Fruit fly (Drosophila melanogaster) whole organism, embryonic: ENCODE data around the gene CG15865.
A peak's percentile ranks its signal among the peaks of the same experiment; 100 is the strongest.

Experiments used
- Bdp1 ChIP-seq: fragments of 200-800 bp; sonication (Bioruptor generic); optimal IDR thresholded peaks from 3 replicates; lab custom pipeline; 2016; ENCODE audit warnings: missing biosample characterization, missing genetic modification characterization
- CG10366 ChIP-seq: fragments of 200-800 bp; sonication (Bioruptor generic); IDR thresholded peaks from 2 replicates; pipeline ENCODE4 v1.3.6; 2022; ENCODE audit warnings: missing biosample characterization, missing genetic modification characterization
- CG10543 ChIP-seq: fragments of 200-800 bp; sonication (Bioruptor generic); optimal IDR thresholded peaks from 3 replicates; lab custom pipeline; 2017; ENCODE audit warnings: missing biosample characterization, mild to moderate bottlenecking, missing genetic modification characterization, moderate library complexity
- CG13296 ChIP-seq: fragments of 200-800 bp; sonication (Bioruptor generic); optimal IDR thresholded peaks from 3 replicates; lab custom pipeline; 2018; ENCODE audit warnings: missing biosample characterization, mild to moderate bottlenecking, missing genetic modification characterization
- CG13894 ChIP-seq: fragments of 200-800 bp; sonication (Bioruptor generic); optimal IDR thresholded peaks from 3 replicates; lab custom pipeline; 2018; ENCODE audit warnings: missing biosample characterization, mild to moderate bottlenecking, missing genetic modification characterization, moderate library complexity
- CG14860 ChIP-seq: fragments of 200-800 bp; sonication (Bioruptor generic); IDR thresholded peaks from 3 replicates; pipeline ENCODE4 v1.3.6; 2022; ENCODE audit warnings: missing biosample characterization, missing genetic modification characterization; ENCODE audit not compliant: partially characterized antibody
- CG15269 ChIP-seq: fragments of 200-800 bp; sonication (Bioruptor generic); optimal IDR thresholded peaks from 2 replicates; lab custom pipeline; 2018; ENCODE audit warnings: missing biosample characterization, mild to moderate bottlenecking, missing genetic modification characterization, moderate library complexity
- CG1603 ChIP-seq: fragments of 200-800 bp; sonication (Bioruptor generic); optimal IDR thresholded peaks from 2 replicates; lab custom pipeline; 2019; ENCODE audit warnings: missing biosample characterization, mild to moderate bottlenecking, missing genetic modification characterization, moderate library complexity
- CG17829 ChIP-seq: fragments of 200-800 bp; optimal IDR thresholded peaks from 2 replicates; lab custom pipeline; 2019; ENCODE audit warnings: missing biosample characterization, mild to moderate bottlenecking, missing genetic modification characterization, moderate library complexity
- CG2116 ChIP-seq: fragments of 200-800 bp; sonication (Bioruptor generic); optimal IDR thresholded peaks from 3 replicates; lab custom pipeline; 2018; ENCODE audit warnings: missing biosample characterization, mild to moderate bottlenecking, missing genetic modification characterization
- CG2889 ChIP-seq: fragments of 200-800 bp; sonication (Bioruptor generic); IDR thresholded peaks from 3 replicates; pipeline ENCODE4 v1.3.6; 2022; ENCODE audit warnings: missing biosample characterization, missing genetic modification characterization
- CG31365 ChIP-seq: fragments of 200-800 bp; sonication (Bioruptor generic); optimal IDR thresholded peaks from 2 replicates; lab custom pipeline; 2018; ENCODE audit warnings: missing biosample characterization, mild to moderate bottlenecking, missing genetic modification characterization
- CG3838 ChIP-seq: fragments of 200-800 bp; sonication (Bioruptor generic); optimal IDR thresholded peaks from 3 replicates; lab custom pipeline; 2016; ENCODE audit warnings: missing biosample characterization, missing genetic modification characterization
- CG43689 ChIP-seq: fragments of 200-800 bp; sonication (Bioruptor generic); IDR thresholded peaks from 2 replicates; pipeline ENCODE4 v1.3.6; 2022; ENCODE audit warnings: missing biosample characterization, missing genetic modification characterization
- CG7357 ChIP-seq: fragments of 200-800 bp; sonication (Bioruptor generic); IDR thresholded peaks from 3 replicates; pipeline ENCODE4 v1.3.6; 2022; ENCODE audit warnings: missing biosample characterization, missing genetic modification characterization
- CG7987 ChIP-seq: fragments of 200-800 bp; sonication (Bioruptor generic); optimal IDR thresholded peaks from 2 replicates; lab custom pipeline; 2018; ENCODE audit warnings: missing biosample characterization, mild to moderate bottlenecking, missing genetic modification characterization, moderate library complexity
- CG9817 ChIP-seq: fragments of 200-800 bp; sonication (Bioruptor generic); optimal IDR thresholded peaks from 2 replicates; lab custom pipeline; 2018; ENCODE audit warnings: missing biosample characterization, mild to moderate bottlenecking, missing genetic modification characterization, moderate library complexity
- CTCF ChIP-seq: fragments of 200-800 bp; sonication (Bioruptor generic); optimal IDR thresholded peaks from 2 replicates; lab custom pipeline; 2017; ENCODE audit warnings: missing biosample characterization, mild to moderate bottlenecking, missing genetic modification characterization, moderate library complexity
- Dref ChIP-seq: fragments of 200-800 bp; sonication (Bioruptor generic); IDR thresholded peaks from 2 replicates; pipeline ENCODE4 v1.3.6; 2022; ENCODE audit warnings: missing biosample characterization, missing genetic modification characterization
- E2f2 ChIP-seq: fragments of 200-800 bp; sonication (Bioruptor generic); IDR thresholded peaks from 2 replicates; pipeline ENCODE4 v1.3.6; 2022; ENCODE audit warnings: missing biosample characterization, missing genetic modification characterization
- Fer1 ChIP-seq: fragments of 200-800 bp; sonication (Bioruptor generic); optimal IDR thresholded peaks from 2 replicates; lab custom pipeline; 2017; ENCODE audit warnings: missing biosample characterization, mild to moderate bottlenecking, missing genetic modification characterization
- HLH54F ChIP-seq: fragments of 200-800 bp; sonication (Bioruptor generic); optimal IDR thresholded peaks from 3 replicates; lab custom pipeline; 2016; ENCODE audit warnings: missing biosample characterization, missing genetic modification characterization
- Hand ChIP-seq: fragments of 200-800 bp; sonication (Bioruptor generic); optimal IDR thresholded peaks from 2 replicates; lab custom pipeline; 2017; ENCODE audit warnings: mild to moderate bottlenecking, missing biosample characterization, missing genetic modification reagents, missing genetic modification characterization
- HmgZ ChIP-seq: fragments of 200-800 bp; sonication (Bioruptor generic); optimal IDR thresholded peaks from 2 replicates; lab custom pipeline; 2018; ENCODE audit warnings: missing biosample characterization, mild to moderate bottlenecking, missing genetic modification characterization
- Max ChIP-seq: fragments of 200-800 bp; sonication (Bioruptor generic); optimal IDR thresholded peaks from 2 replicates; lab custom pipeline; 2016; ENCODE audit warnings: missing biosample characterization, mild to moderate bottlenecking, missing genetic modification characterization
- NfI ChIP-seq: fragments of 200-800 bp; sonication (Bioruptor generic); optimal IDR thresholded peaks from 3 replicates; lab custom pipeline; 2018; ENCODE audit warnings: missing biosample characterization, mild to moderate bottlenecking, missing genetic modification characterization, moderate library complexity
- Rfx ChIP-seq: fragments of 200-800 bp; sonication (Bioruptor generic); IDR thresholded peaks from 2 replicates; pipeline ENCODE4 v1.3.6; 2022; ENCODE audit warnings: missing biosample characterization, missing genetic modification characterization
- ato ChIP-seq: fragments of 200-800 bp; sonication (Bioruptor generic); IDR thresholded peaks from 2 replicates; pipeline ENCODE4 v1.3.6; 2022; ENCODE audit warnings: missing biosample characterization, missing genetic modification characterization; ENCODE audit not compliant: partially characterized antibody
- cwo ChIP-seq: fragments of 200-800 bp; sonication (Bioruptor generic); optimal IDR thresholded peaks from 3 replicates; lab custom pipeline; 2017; ENCODE audit warnings: missing biosample characterization, missing genetic modification characterization, mild to moderate bottlenecking, moderate library complexity, missing genetic modification reagents
- danr ChIP-seq: fragments of 200-800 bp; sonication (Bioruptor generic); IDR thresholded peaks from 2 replicates; pipeline ENCODE4 v1.3.6; 2022; ENCODE audit warnings: missing biosample characterization, missing genetic modification characterization
- ewg ChIP-seq: fragments of 200-800 bp; sonication (Bioruptor generic); optimal IDR thresholded peaks from 3 replicates; lab custom pipeline; 2017; ENCODE audit warnings: mild to moderate bottlenecking, missing biosample characterization, missing genetic modification reagents, missing genetic modification characterization
- exex ChIP-seq: fragments of 200-800 bp; sonication (Bioruptor generic); optimal IDR thresholded peaks from 4 replicates; lab custom pipeline; 2018; ENCODE audit warnings: missing biosample characterization, mild to moderate bottlenecking, missing genetic modification characterization, moderate library complexity
- gcm ChIP-seq: fragments of 200-800 bp; sonication (Bioruptor generic); optimal IDR thresholded peaks from 2 replicates; lab custom pipeline; 2019; ENCODE audit warnings: missing biosample characterization, mild to moderate bottlenecking, missing genetic modification characterization, moderate library complexity
- grn ChIP-seq: fragments of 200-800 bp; sonication (Bioruptor generic); optimal IDR thresholded peaks from 3 replicates; lab custom pipeline; 2017; ENCODE audit warnings: missing biosample characterization, missing genetic modification characterization
- gro ChIP-seq: fragments of 200-800 bp; sonication (Bioruptor generic); optimal IDR thresholded peaks from 2 replicates; lab custom pipeline; 2016; ENCODE audit warnings: missing biosample characterization, missing genetic modification characterization
- gsb ChIP-seq: fragments of 200-800 bp; sonication (Bioruptor generic); IDR thresholded peaks from 2 replicates; pipeline ENCODE4 v1.3.6; 2022; ENCODE audit warnings: missing biosample characterization, missing genetic modification characterization
- hbn ChIP-seq: fragments of 200-800 bp; sonication (Bioruptor generic); IDR thresholded peaks from 2 replicates; pipeline ENCODE4 v1.3.6; 2022; ENCODE audit warnings: missing biosample characterization, missing genetic modification characterization; ENCODE audit not compliant: partially characterized antibody
- hkb ChIP-seq, 2 experiments: fragments of 200-800 bp in 1 of 2; fragments of >200 bp in 1 of 2; sonication (Bioruptor generic) in 1 of 2; IDR thresholded peaks in 1 of 2; optimal IDR thresholded peaks in 1 of 2; 2 replicates each; pipeline versions ENCODE4 v1.3.6 to Lab custom; 2017 to 2022; ENCODE audit warnings: missing biosample characterization in 1 of 2, missing genetic modification characterization in 1 of 2
- nau ChIP-seq: fragments of 200-800 bp; sonication (Bioruptor generic); optimal IDR thresholded peaks from 3 replicates; lab custom pipeline; 2017; ENCODE audit warnings: missing biosample characterization, mild to moderate bottlenecking, missing genetic modification characterization, missing genetic modification reagents
- oc ChIP-seq: fragments of 200-800 bp; sonication (Bioruptor generic); optimal IDR thresholded peaks from 2 replicates; lab custom pipeline; 2018; ENCODE audit warnings: missing biosample characterization, mild to moderate bottlenecking, missing genetic modification characterization, moderate library complexity
- rib ChIP-seq: fragments of 200-800 bp; sonication (Bioruptor generic); IDR thresholded peaks from 2 replicates; pipeline ENCODE4 v1.3.6; 2022; ENCODE audit warnings: missing biosample characterization, missing genetic modification characterization
- salm ChIP-seq: fragments of 200-800 bp; sonication (Bioruptor generic); optimal IDR thresholded peaks from 2 replicates; lab custom pipeline; 2018; ENCODE audit warnings: missing biosample characterization, mild to moderate bottlenecking, missing genetic modification characterization
- schlank ChIP-seq: fragments of 200-800 bp; sonication (Bioruptor generic); optimal IDR thresholded peaks from 2 replicates; lab custom pipeline; 2018; ENCODE audit warnings: missing biosample characterization, mild to moderate bottlenecking, missing genetic modification characterization
- sens ChIP-seq: fragments of 200-800 bp; sonication (Bioruptor generic); peaks from one replicate; lab custom pipeline; 2016; ENCODE audit warnings: missing biosample characterization, missing genetic modification characterization
- sens-2 ChIP-seq: fragments of 200-800 bp; sonication (Bioruptor generic); IDR thresholded peaks from 2 replicates; pipeline ENCODE4 v1.3.6; 2022; ENCODE audit warnings: missing biosample characterization, missing genetic modification characterization
- so ChIP-seq: fragments of 200-800 bp; sonication (Bioruptor generic); IDR thresholded peaks from 3 replicates; pipeline ENCODE4 v1.3.6; 2022; ENCODE audit warnings: missing biosample characterization, missing genetic modification characterization
- sug ChIP-seq: fragments of 200-800 bp; optimal IDR thresholded peaks from 2 replicates; lab custom pipeline; 2019; ENCODE audit warnings: missing biosample characterization, mild to moderate bottlenecking, missing genetic modification characterization, moderate library complexity
- tll ChIP-seq, 2 experiments: fragments of 200-800 bp in 1 of 2; fragments of >200 bp in 1 of 2; sonication (Bioruptor generic) in 1 of 2; optimal IDR thresholded peaks; 2 replicates each; lab custom pipeline; 2017 to 2019; ENCODE audit warnings: missing biosample characterization in 2 of 2, missing genetic modification characterization in 2 of 2, mild to moderate bottlenecking in 1 of 2, moderate library complexity in 1 of 2
- twi ChIP-seq: fragments of 200-800 bp; optimal IDR thresholded peaks from 2 replicates; lab custom pipeline; 2019; ENCODE audit warnings: missing biosample characterization, mild to moderate bottlenecking, missing genetic modification characterization, moderate library complexity
- usp ChIP-seq: fragments of >200 bp; optimal IDR thresholded peaks from 2 replicates; lab custom pipeline; 2017; ENCODE audit warnings: missing biosample characterization, missing genetic modification characterization
- zen ChIP-seq: fragments of 200-800 bp; sonication (Bioruptor generic); optimal IDR thresholded peaks from 3 replicates; lab custom pipeline; 2018; ENCODE audit warnings: missing biosample characterization, mild to moderate bottlenecking, missing genetic modification characterization, moderate library complexity

Gene CG15865

DNA sequence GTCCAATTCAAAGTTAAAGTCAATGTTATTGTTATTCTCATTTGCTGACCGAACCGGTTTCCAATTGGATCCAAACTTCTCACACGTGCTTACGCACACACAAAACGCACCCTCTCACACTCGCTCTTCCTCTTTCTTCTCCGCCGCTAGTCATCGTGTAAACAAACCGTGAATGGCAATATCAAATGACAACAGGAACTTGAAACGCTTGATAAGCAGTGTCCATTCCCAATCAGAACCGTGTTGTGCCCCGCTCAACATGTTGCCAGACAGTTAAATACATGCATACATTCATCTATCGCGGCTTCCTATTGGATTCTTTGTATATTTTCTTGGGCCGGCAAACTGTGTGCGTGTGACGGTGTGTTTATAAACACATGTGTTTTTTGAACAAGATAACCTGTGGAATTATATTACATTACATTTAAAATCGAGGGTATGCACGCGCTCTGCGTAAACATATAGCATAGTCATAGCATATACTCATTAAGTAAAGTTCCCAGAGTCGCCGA lies 8.5 kb downstream of the CG15865 start (continued):
- TF ChIP-seq gro (GFP tag; lab: Kevin White, UChicago) (peak; percentile 34), Fer1 (GFP tag; lab: Kevin White, UChicago) (peak; percentile 45), danr (GFP tag; lab: Robert Waterston, UW) (no peak), CG1603 (tag; lab: Kevin White, UChicago) (peak; percentile 5), schlank (tag; lab: Kevin White, UChicago) (no peak), sens-2 (no peak), zen (tag; lab: Kevin White, UChicago) (peak; percentile 29), tll (GFP tag; optimal IDR thresholded peaks at IDR 0.05; lab: Kevin White, UChicago) (peak in 1 of 2 experiments; percentile 61), CG17829 (tag; lab: Kevin White, UChicago) (peak; percentile 53), rib (0 out of 2 replicates have a peak, but pooled peaks have one; percentile 57), gcm (GFP tag; lab: Kevin White, UChicago) (no peak), HLH54F (GFP tag; lab: Kevin White, UChicago) (no peak), ewg (GFP tag; lab: Kevin White, UChicago) (no peak), CTCF (no peak), ato (GFP tag; lab: Robert Waterston, UW) (no peak), Max (GFP tag; lab: Kevin White, UChicago) (peak; percentile 7), CG3838 (GFP tag; lab: Kevin White, UChicago) (no peak), exex (tag; lab: Kevin White, UChicago) (peak; percentile 74), CG31365 (tag; lab: Kevin White, UChicago) (peak; percentile 86), NfI (GFP tag; lab: Kevin White, UChicago) (peak; percentile 2), hbn (GFP tag; lab: Robert Waterston, UW) (no peak), HmgZ (tag; lab: Kevin White, UChicago) (peak; percentile 57), salm (tag; lab: Kevin White, UChicago) (no peak), sens (GFP tag; lab: Kevin White, UChicago) (peak; percentile 87), cwo (GFP tag; lab: Kevin White, UChicago) (peak; percentile 98), oc (tag; lab: Kevin White, UChicago) (peak; percentile 41), CG10366 (GFP tag; lab: Robert Waterston, UW) (no peak), hkb (optimal IDR thresholded peaks at IDR 0.05; lab: Kevin White, UChicago) (no peak), hkb (GFP tag; IDR thresholded peaks at IDR 0.05; lab: Robert Waterston, UW) (no peak), grn (GFP tag; lab: Kevin White, UChicago) (peak; percentile 64), so (GFP tag; lab: Robert Waterston, UW) (peak; percentile 72; the same call in 2 of the 3 replicates), Dref (GFP tag; lab: Robert Waterston, UW) (no peak), CG14860 (GFP tag; lab: Robert Waterston, UW) (no peak), E2f2 (GFP tag; lab: Robert Waterston, UW) (no peak), CG15269 (peak; percentile 36), twi (tag; lab: Kevin White, UChicago) (peak; percentile 80), sug (tag; lab: Kevin White, UChicago) (peak; percentile 71)
- TF ChIP-seq, all 482 proteins: peak for 99

- TF ChIP-seq nau (GFP tag; lab: Kevin White, UChicago): no peak
- no peak for TF ChIP-seq CG13296 (GFP tag; lab: Kevin White, UChicago)
- no peak for TF ChIP-seq CG7987
- no peak for TF ChIP-seq CG43689
- no peak for TF ChIP-seq Bdp1 (GFP tag; lab: Kevin White, UChicago)
- TF ChIP-seq CG2889 (GFP tag; lab: Robert Waterston, UW): no peak
- TF ChIP-seq CG9817 (tag; lab: Kevin White, UChicago): no peak
- no peak for TF ChIP-seq Hand
- no peak for TF ChIP-seq usp (GFP tag; lab: Kevin White, UChicago)
- no peak for TF ChIP-seq Rfx (GFP tag; lab: Robert Waterston, UW)
- TF ChIP-seq CG10543 (GFP tag; lab: Kevin White, UChicago): no peak
- TF ChIP-seq CG13894 (tag; lab: Kevin White, UChicago): no peak
- no peak for TF ChIP-seq CG7357 (GFP tag; lab: Robert Waterston, UW)
- TF ChIP-seq CG2116 (GFP tag; lab: Kevin White, UChicago): peak; percentile 77
- TF ChIP-seq gsb (GFP tag; lab: Robert Waterston, UW): no peak
Measured at dm6 chrX:16654931-16655409, 9.3 kb downstream of the CG15865 start, which contains the start of the genes Nemp and r. TSS of gene Nemp (minus strand) at chrX:16655015. TSS of gene r (plus strand) at chrX:16655359.
